Worm (Caenorhabditis elegans): ENCODE data around the gene abcf-1.

The abcf-1 gene

DNA sequence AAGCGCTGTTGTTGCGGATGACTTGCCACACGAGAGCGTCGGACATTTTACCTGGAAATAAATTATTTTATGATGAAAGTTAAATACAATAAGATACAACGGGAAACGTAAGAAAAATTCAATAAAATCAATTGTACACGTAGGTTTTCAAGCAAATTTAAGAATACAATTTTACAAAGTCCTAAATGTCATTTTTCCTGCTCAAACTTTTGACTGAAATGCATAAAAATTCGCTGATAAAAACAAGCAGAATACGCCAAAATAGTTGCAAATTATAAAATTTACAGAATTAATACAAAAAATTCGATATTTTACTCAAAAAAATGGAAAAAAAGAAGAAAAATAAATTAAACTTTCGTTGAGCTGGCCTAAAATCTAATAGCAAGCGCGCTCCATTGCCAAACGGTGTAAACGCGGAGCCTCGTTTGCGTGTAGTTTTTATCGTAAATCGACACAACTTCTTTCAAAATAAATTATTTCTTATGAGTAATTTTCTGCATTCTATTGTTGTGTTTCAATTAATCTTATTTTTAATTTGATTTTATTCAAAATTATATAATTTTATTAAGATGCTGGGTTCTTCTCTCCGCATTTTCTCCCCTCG lies 35.0 kb downstream of the abcf-1 start, which contains the start of the genes rpl-28 and mrpl-49:
rpl-28 (minus strand) TSS at position 51 of the 604 bp plus-strand sequence.
mrpl-49 (plus strand) TSS at position 570 of the 604 bp plus-strand sequence.
- TF ChIP-seq ztf-11 (tag; optimal IDR thresholded peaks at IDR 0.05) (no peak), mdl-1 (tag; optimal IDR thresholded peaks at IDR 0.05) (peak in 1 of 2 experiments; percentile 27), zag-1 (tag; optimal IDR thresholded peaks at IDR 0.05) (peak; percentile 36), nhr-12 (tag; optimal IDR thresholded peaks at IDR 0.05) (no peak), ztf-4 (tag; optimal IDR thresholded peaks at IDR 0.05) (peak; percentile 70), nhr-77 (tag; optimal IDR thresholded peaks at IDR 0.05) (no peak), elt-3 (tag; optimal IDR thresholded peaks at IDR 0.05) (no peak), nhr-21 (tag; optimal IDR thresholded peaks at IDR 0.05) (peak; percentile 75), lin-11 (tag; optimal IDR thresholded peaks at IDR 0.05) (peak; percentile 85), lin-13 (GFP tag; optimal IDR thresholded peaks at IDR 0.05) (peak; percentile 89), gmeb-1 (tag; optimal IDR thresholded peaks at IDR 0.05) (peak; percentile 85), peb-1 (tag; optimal IDR thresholded peaks at IDR 0.05) (no peak), F13H6.1 (tag; optimal IDR thresholded peaks at IDR 0.05) (peak; percentile 72), alr-1 (tag; optimal IDR thresholded peaks at IDR 0.05) (no peak), C34F6.9 (tag; optimal IDR thresholded peaks at IDR 0.05) (peak; percentile 96), ceh-16 (tag; optimal IDR thresholded peaks at IDR 0.05) (peak; percentile 40), sma-9 (GFP tag; optimal IDR thresholded peaks at IDR 0.05) (peak; percentile 85), sma-9 (tag; optimal IDR thresholded peaks at IDR 0.05) (no peak), skn-1 (tag; optimal IDR thresholded peaks at IDR 0.05) (peak; percentile 49), blmp-1 (tag; optimal IDR thresholded peaks at IDR 0.05; ENCODE audit: insufficient read depth) (peak; percentile 74), mab-5 (tag; optimal IDR thresholded peaks at IDR 0.05) (peak; percentile 82), crh-2 (tag; optimal IDR thresholded peaks at IDR 0.05) (peak; percentile 91), nhr-129 (tag; optimal IDR thresholded peaks at IDR 0.05) (peak; percentile 89), unc-39 (tag; optimal IDR thresholded peaks at IDR 0.05) (no peak), nhr-23 (tag; optimal IDR thresholded peaks at IDR 0.05) (no peak), elt-1 (tag; optimal IDR thresholded peaks at IDR 0.05) (no peak), unc-55 (GFP tag; optimal IDR thresholded peaks at IDR 0.05) (peak; percentile 98), ceh-82 (tag; optimal IDR thresholded peaks at IDR 0.05) (peak; percentile 2), nhr-6 (tag; optimal IDR thresholded peaks at IDR 0.05) (no peak), lsy-2 (tag; optimal IDR thresholded peaks at IDR 0.05) (peak; percentile 64 to 93), ama-1 (optimal IDR thresholded peaks at IDR 0.05) (peak; percentile 50), snpc-4 (tag; optimal IDR thresholded peaks at IDR 0.05) (peak; percentile 83), sma-3 (GFP tag; optimal IDR thresholded peaks at IDR 0.05) (peak; percentile 80), R02D3.7 (tag; optimal IDR thresholded peaks at IDR 0.05) (peak; percentile 82), fos-1 (tag; optimal IDR thresholded peaks at IDR 0.05) (peak; percentile 86), sem-4 (tag; optimal IDR thresholded peaks at IDR 0.05) (peak; percentile 78), egl-27 (tag; optimal IDR thresholded peaks at IDR 0.05) (peak; percentile 47)

DNA sequence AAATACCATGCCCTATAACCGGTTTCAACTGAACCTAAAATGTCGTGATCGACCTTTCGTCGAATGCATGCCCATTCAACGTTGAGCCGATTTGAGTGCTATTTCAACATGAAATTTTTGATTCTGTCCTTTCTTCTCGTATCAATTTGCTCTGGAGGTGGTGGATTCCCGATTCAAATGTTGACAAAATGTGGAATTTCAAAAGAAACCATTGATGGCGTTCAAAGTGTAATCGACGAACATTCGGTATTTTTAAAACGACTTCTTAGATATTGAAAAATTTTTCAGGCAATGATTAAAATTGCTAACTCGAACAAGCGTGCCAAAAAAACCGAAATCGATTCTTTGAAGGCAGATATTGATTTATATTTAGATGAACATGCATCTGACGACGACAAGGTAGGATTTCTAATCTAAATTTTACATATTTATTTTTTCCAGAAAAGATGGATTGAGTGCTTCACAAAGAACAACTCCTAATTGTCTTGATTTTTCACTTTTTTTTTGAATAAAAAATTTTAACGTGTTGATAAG lies 36.0 kb downstream of the abcf-1 start, which contains the start of gene R11D1.13:
R11D1.13 (plus strand) TSS at position 51 of the 534 bp plus-strand sequence.
- TF ChIP-seq lin-39 (tag; optimal IDR thresholded peaks at IDR 0.05) (no peak), peb-1 (tag; optimal IDR thresholded peaks at IDR 0.05) (no peak), ama-1 (optimal IDR thresholded peaks at IDR 0.05) (no peak), mab-5 (tag; optimal IDR thresholded peaks at IDR 0.05) (no peak), nhr-10 (tag; optimal IDR thresholded peaks at IDR 0.05) (no peak), F13H6.1 (tag; optimal IDR thresholded peaks at IDR 0.05) (no peak)

DNA sequence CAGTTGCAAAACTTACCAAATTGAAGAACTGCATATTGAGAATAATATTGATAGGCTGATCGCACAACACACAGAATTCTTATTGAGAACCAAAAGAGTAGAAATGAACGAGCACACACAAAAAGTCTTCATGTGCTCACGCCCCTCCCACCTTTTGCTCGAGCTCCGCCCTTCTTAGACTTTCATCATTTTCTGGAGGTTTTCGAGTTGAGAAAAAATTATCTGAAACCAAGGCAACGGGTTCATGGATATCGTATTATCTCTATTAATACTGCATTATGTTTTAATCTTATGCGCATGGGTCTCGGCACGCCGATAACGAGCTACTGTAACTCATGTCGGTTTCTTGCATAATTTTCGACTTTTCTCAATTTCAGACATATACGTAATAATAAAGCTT lies 37.3 kb downstream of the abcf-1 start, which contains the start of gene R11D1.12:
R11D1.12 (minus strand) TSS at position 101 of the 400 bp plus-strand sequence.
- TF ChIP-seq mdl-1 (tag; optimal IDR thresholded peaks at IDR 0.05) (no peak), aly-2 (tag; optimal IDR thresholded peaks at IDR 0.05) (no peak), zag-1 (tag; optimal IDR thresholded peaks at IDR 0.05) (no peak), ama-1 (optimal IDR thresholded peaks at IDR 0.05) (no peak), crh-2 (tag; optimal IDR thresholded peaks at IDR 0.05) (no peak), nhr-23 (tag; optimal IDR thresholded peaks at IDR 0.05) (no peak), egl-27 (tag; optimal IDR thresholded peaks at IDR 0.05) (no peak), lin-13 (GFP tag; optimal IDR thresholded peaks at IDR 0.05) (no peak), R02D3.7 (tag; optimal IDR thresholded peaks at IDR 0.05) (no peak), elt-3 (tag; optimal IDR thresholded peaks at IDR 0.05) (no peak), ceh-16 (tag; optimal IDR thresholded peaks at IDR 0.05) (no peak), nhr-6 (tag; optimal IDR thresholded peaks at IDR 0.05) (no peak), lsy-2 (tag; optimal IDR thresholded peaks at IDR 0.05) (no peak)

Measured in whole organism, L2 larva.